Worm (Caenorhabditis elegans) whole organism, dauer: ENCODE data around the gene timp-1.

Experiments
- unc-62 ChIP-seq: sonication (generic microtip); optimal IDR thresholded peaks from 2 replicates; lab custom pipeline; 2017; ENCODE audit warnings: missing biosample characterization, missing genetic modification reagents, missing genetic modification characterization

timp-1 gene

DNA sequence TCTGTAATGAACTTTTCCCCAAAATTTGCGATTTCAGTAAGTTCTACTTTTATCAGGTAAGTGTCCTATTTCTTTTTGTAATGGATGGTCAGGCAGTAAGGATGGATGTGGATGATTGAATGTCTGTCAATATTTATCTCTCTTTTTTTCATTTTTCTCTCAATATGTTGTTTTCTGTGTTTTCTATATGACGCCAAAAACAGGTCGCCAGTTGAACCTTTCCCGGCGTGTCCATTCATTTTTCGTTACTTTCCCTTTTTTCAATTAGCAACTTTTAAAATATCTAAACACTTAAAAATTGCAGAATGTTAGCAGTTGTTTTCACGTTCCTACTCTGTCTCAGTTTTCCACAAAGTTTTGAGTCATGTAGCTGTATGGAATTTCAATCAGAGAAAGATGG lies at the start of gene timp-1:
Gene timp-1 (plus strand): TSS at position 305 of the 400 bp plus-strand sequence.
- no peak for TF ChIP-seq unc-62 (GFP tag; lab: Kevin White, UChicago)

ce11 chrV:8157446-8157845 lies 49.6 kb upstream of the timp-1 start, which contains the start of gene sul-2:
Gene sul-2, plus strand, starts transcription at chrV:8157746.
- no peak for TF ChIP-seq unc-62 (GFP tag; lab: Kevin White, UChicago)

ce11 chrV:8159629-8160028 lies 47.4 kb upstream of the timp-1 start, which contains the start of gene F20D6.6:
Gene F20D6.6, plus strand, starts transcription at chrV:8159929.
- no peak for TF ChIP-seq unc-62 (GFP tag; lab: Kevin White, UChicago)

- no peak for TF ChIP-seq unc-62 (GFP tag; lab: Kevin White, UChicago)
Measured at ce11 chrV:8161699-8162098, 45.3 kb upstream of the timp-1 start, which contains the start of gene F20D6.5. Gene F20D6.5, plus strand, starts transcription at chrV:8161957.

DNA sequence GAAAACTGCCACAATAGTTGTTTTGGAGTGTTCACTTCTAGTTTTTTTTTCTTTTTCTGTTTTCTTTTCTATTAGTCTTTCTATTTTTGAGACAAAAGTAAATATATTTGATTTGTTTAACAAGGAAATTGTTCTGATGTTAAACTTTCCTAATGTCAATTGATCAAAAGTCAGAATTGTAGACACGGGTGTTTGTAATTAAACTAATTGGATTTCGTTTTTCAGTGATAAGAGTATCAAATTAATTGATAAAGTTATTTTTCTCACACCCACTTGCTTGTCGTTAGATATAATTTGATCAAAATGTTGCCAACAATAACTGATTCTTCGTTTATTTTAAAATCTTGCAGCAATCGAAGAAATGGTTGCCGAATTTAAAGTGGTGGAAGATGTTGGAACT lies 43.8 kb upstream of the timp-1 start:
- TF ChIP-seq unc-62 (GFP tag; lab: Kevin White, UChicago), result no peak

- TF ChIP-seq unc-62 (GFP tag; lab: Kevin White, UChicago), result no peak
Measured at ce11 chrV:8168219-8168962, 38.6 kb upstream of the timp-1 start, which contains the start of gene F20D6.8. Gene F20D6.8, minus strand, starts transcription at chrV:8168269.

DNA sequence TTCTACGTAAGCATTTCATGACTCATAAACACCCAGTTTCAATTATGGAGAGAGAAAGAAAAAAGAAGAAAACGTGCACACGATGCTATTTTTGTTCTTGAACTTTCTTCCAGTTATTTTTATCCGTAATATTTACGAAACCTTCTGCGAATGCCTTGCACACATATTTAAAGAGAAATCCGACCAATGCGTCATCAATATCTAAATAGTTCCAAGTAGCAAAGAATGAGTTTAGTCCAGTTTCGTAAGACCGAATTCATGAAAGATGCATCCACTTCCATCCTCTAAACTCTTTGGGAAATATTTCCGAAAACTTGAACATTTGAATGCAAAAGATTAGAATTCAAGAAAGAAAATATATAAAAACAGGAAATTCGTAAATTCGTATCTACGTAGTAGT lies 37.9 kb upstream of the timp-1 start:
- no peak for TF ChIP-seq unc-62 (GFP tag; lab: Kevin White, UChicago)

- TF ChIP-seq unc-62 (GFP tag; lab: Kevin White, UChicago), result no peak
Measured at ce11 chrV:8170300-8170699, 36.7 kb upstream of the timp-1 start.

ce11 chrV:8171688-8172087 lies 35.3 kb upstream of the timp-1 start:
- no peak for TF ChIP-seq unc-62 (GFP tag; lab: Kevin White, UChicago)

- no peak for TF ChIP-seq unc-62 (GFP tag; lab: Kevin White, UChicago)
Measured at ce11 chrV:8177349-8177748, 29.7 kb upstream of the timp-1 start, which contains the start of gene F20D6.9. Gene F20D6.9, minus strand, starts transcription at chrV:8177449.

DNA sequence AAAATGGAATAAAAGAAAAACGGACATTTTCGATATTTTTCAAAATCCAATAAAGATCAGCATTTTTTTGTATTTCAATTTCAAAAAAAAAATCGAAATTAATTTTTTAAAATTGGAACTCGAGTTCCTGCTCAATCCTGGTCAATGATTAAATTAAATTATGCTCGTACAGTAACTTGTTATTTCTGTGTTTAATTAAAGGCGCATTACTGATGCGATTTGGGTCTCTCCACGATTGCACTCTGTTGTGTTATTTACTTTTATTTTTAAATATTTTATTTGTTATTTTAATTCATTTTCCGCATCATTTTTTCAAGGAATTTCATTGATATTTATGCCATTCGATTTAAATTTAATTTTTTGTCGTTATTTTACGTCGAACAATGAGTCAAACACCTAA lies 28.8 kb upstream of the timp-1 start:
- no peak for TF ChIP-seq unc-62 (GFP tag; lab: Kevin White, UChicago)

- no peak for TF ChIP-seq unc-62 (GFP tag; lab: Kevin White, UChicago)
Measured at ce11 chrV:8178914-8179542, 28.0 kb upstream of the timp-1 start, which contains the start of gene srp-7. Gene srp-7, plus strand, starts transcription at chrV:8179126.

ce11 chrV:8183384-8183783 lies 23.7 kb upstream of the timp-1 start, which contains the start of gene srp-8:
Gene srp-8, plus strand, starts transcription at chrV:8183684.
- TF ChIP-seq unc-62 (GFP tag; lab: Kevin White, UChicago), result no peak

- TF ChIP-seq unc-62 (GFP tag; lab: Kevin White, UChicago), result no peak
Measured at ce11 chrV:8185737-8186136, 21.3 kb upstream of the timp-1 start, which contains the start of gene F20D6.2. Gene F20D6.2, plus strand, starts transcription at chrV:8186037.

DNA sequence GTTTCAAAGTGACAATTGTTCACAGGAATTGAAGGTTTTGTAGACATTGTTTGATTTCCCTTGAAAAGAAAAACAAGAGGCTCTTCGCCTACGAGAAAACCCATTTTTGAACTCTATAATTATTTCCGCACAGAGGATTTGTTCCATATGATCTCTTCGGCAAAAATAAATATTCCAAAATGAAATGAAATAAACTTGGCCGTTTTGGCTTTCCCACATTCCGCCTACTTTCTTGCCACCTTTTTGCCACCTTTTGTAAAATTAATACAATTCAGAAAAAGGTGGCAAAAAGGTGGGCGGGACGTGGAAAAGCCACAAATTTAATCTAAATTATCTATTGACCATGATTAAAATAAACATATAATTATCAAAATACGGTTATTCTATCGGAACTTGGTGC lies 18.6 kb upstream of the timp-1 start, which contains the start of gene F20D6.15:
Gene F20D6.15 (minus strand): TSS at position 47 of the 400 bp plus-strand sequence.
- no peak for TF ChIP-seq unc-62 (GFP tag; lab: Kevin White, UChicago)

DNA sequence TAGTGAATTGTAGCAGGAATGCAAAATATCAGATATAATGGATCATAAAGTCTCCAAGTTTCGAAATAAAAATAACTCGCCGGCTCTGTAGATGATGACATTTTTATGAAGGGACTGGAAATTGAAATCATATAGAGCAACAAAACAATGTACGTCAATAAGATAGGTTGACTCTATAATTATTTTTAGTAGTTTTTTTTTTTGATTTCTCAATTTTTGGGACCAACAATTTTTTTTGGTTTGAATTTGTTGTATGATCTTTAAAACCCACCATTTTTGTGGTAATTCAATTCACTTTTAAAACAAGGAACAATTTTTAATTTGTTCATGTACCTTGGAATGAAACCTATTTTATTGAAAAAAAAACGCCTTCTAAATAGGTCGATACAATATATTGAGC lies 17.0 kb upstream of the timp-1 start, which contains the start of gene F20D6.12:
Gene F20D6.12 (minus strand): TSS at position 101 of the 400 bp plus-strand sequence.
- TF ChIP-seq unc-62 (GFP tag; lab: Kevin White, UChicago), result no peak
